Worm (Caenorhabditis elegans): ENCODE results near the gene col-92.

ce11 chrIII:10967010-10967409 is 16.0 kb downstream of the col-92 start, which contains the start of gene W05B2.2:
- TF ChIP-seq dao-5 (tag; optimal IDR thresholded peaks at IDR 0.05) (no peak), him-1 (tag; optimal IDR thresholded peaks at IDR 0.05) (no peak), W03F9.2 (tag; optimal IDR thresholded peaks at IDR 0.05) (no peak)
